Worm (Caenorhabditis elegans) whole organism, midembryonic: ENCODE measurements around the gene gcn-1.

Source experiments
- T22C8.4 ChIP-seq: fragments of 200-800 bp; sonication (Bioruptor generic); IDR thresholded peaks from 2 replicates; pipeline ENCODE4 v1.3.6; 2022; ENCODE audit warnings: missing genetic modification characterization, missing compliant biosample characterization
- flt-1 ChIP-seq: fragments of 200-800 bp; sonication (Bioruptor generic); IDR thresholded peaks from 2 replicates; pipeline ENCODE4 v1.3.6; 2022; ENCODE audit warnings: missing genetic modification characterization, missing compliant biosample characterization
- klf-2 ChIP-seq: fragments of 200-800 bp; sonication (Bioruptor generic); conservative IDR thresholded peaks from 2 replicates; pipeline ENCODE4 v1.3.6; 2022; ENCODE audit warnings: missing genetic modification reagents, missing genetic modification characterization, missing compliant biosample characterization
- med-1 ChIP-seq: sonication (generic microtip); optimal IDR thresholded peaks from 2 replicates; lab custom pipeline; 2017; ENCODE audit warnings: missing genetic modification characterization, mild to moderate bottlenecking, missing compliant biosample characterization, antibody characterized with exemption, missing genetic modification reagents; ENCODE audit not compliant: insufficient read depth
- ref-1 ChIP-seq: fragments of 200-800 bp; sonication (Bioruptor generic); conservative IDR thresholded peaks from 2 replicates; pipeline ENCODE4 v1.3.6; 2022; ENCODE audit warnings: missing genetic modification reagents, missing genetic modification characterization, missing compliant biosample characterization
- ztf-23 ChIP-seq: fragments of 200-800 bp; sonication (Bioruptor generic); IDR thresholded peaks from 2 replicates; pipeline ENCODE4 v1.3.6; 2022; ENCODE audit warnings: missing genetic modification reagents, missing genetic modification characterization, missing compliant biosample characterization
- ztf-29 ChIP-seq: fragments of 200-800 bp; sonication (Bioruptor generic); IDR thresholded peaks from 2 replicates; pipeline ENCODE4 v1.3.6; 2022; ENCODE audit warnings: missing genetic modification reagents, missing genetic modification characterization, missing compliant biosample characterization

DNA sequence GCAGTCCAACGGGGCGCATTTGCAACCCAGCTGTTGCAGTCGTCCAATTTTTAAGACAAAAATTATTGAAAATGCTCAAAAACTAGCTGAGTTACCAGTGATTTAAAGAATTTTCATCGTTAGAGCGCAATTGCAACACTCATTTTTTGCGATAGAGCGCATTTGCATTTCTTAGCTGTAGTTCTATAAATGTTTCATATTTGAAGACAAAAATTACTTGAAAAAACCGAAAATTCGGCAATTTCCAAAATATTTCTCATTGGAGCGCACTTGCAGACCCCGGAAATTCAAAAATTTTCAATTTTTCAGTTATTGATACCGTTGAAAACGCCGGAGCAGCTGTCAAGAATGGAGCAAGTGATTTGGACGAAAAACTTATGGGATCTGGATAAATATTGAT is 39.7 kb upstream of the gcn-1 start:
- TF ChIP-seq flt-1 (no peak), med-1 (GFP tag; lab: Kevin White, UChicago) (no peak), ztf-23 (GFP tag; lab: Robert Waterston, UW) (no peak), ref-1 (GFP tag; lab: Robert Waterston, UW) (no peak), klf-2 (no peak), ztf-29 (GFP tag; lab: Robert Waterston, UW) (no peak), T22C8.4 (GFP tag; lab: Robert Waterston, UW) (no peak)
